Worm (Caenorhabditis elegans) whole organism, L3 larva: Measurements from ENCODE around the gene nas-37.

Experiments used
- ZK546.5 ChIP-seq: sonication (generic microtip); optimal IDR thresholded peaks from 2 replicates; lab custom pipeline; 2017; ENCODE audit warnings: missing biosample characterization, missing genetic modification characterization
- aly-2 ChIP-seq: fragments of 150-350 bp; optimal IDR thresholded peaks from 2 replicates; lab custom pipeline; 2014; ENCODE audit warnings: missing biosample characterization, missing genetic modification characterization
- ceh-28 ChIP-seq: fragments of 150-350 bp; optimal IDR thresholded peaks from 2 replicates; lab custom pipeline; 2014; ENCODE audit warnings: missing biosample characterization, missing genetic modification reagents, missing genetic modification characterization
- egl-27 ChIP-seq: sonication (generic microtip); optimal IDR thresholded peaks from 4 replicates; lab custom pipeline; 2017; ENCODE audit warnings: missing biosample characterization, missing genetic modification reagents, missing genetic modification characterization
- egl-5 ChIP-seq: fragments of 150-350 bp; optimal IDR thresholded peaks from 2 replicates; lab custom pipeline; 2017; ENCODE audit warnings: missing biosample characterization, missing genetic modification reagents, missing genetic modification characterization, inconsistent platforms
- elt-1 ChIP-seq: fragments of 150-350 bp; optimal IDR thresholded peaks from 2 replicates; lab custom pipeline; 2014; ENCODE audit warnings: missing biosample characterization, missing genetic modification characterization
- elt-2 ChIP-seq: sonication (generic microtip); optimal IDR thresholded peaks from 2 replicates; lab custom pipeline; 2016; ENCODE audit warnings: missing genetic modification reagents, mild to moderate bottlenecking, missing genetic modification characterization, missing compliant biosample characterization
- fkh-10 ChIP-seq: sonication (generic microtip); optimal IDR thresholded peaks from 2 replicates; lab custom pipeline; 2017; ENCODE audit warnings: missing biosample characterization, missing genetic modification reagents, missing genetic modification characterization
- fkh-2 ChIP-seq: fragments of 150-350 bp; optimal IDR thresholded peaks from 2 replicates; lab custom pipeline; 2014; ENCODE audit warnings: missing biosample characterization, missing genetic modification reagents, missing genetic modification characterization
- hmg-11 ChIP-seq: sonication (generic microtip); optimal IDR thresholded peaks from 2 replicates; lab custom pipeline; 2016; ENCODE audit warnings: missing genetic modification characterization, missing compliant biosample characterization
- jun-1 ChIP-seq: fragments of 150-350 bp; optimal IDR thresholded peaks from 2 replicates; lab custom pipeline; 2014; ENCODE audit warnings: missing biosample characterization, missing genetic modification reagents, missing genetic modification characterization
- lin-15B ChIP-seq: fragments of 150-350 bp; optimal IDR thresholded peaks from 2 replicates; lab custom pipeline; 2014; ENCODE audit warnings: missing biosample characterization, missing genetic modification characterization
- lsy-12 ChIP-seq: sonication (generic microtip); optimal IDR thresholded peaks from 2 replicates; lab custom pipeline; 2016; ENCODE audit warnings: mild to moderate bottlenecking, missing genetic modification characterization, missing compliant biosample characterization
- nfya-1 ChIP-seq: sonication (generic microtip); optimal IDR thresholded peaks from 2 replicates; lab custom pipeline; 2017; ENCODE audit warnings: missing genetic modification characterization, mild to moderate bottlenecking, missing compliant biosample characterization, antibody characterized with exemption, moderate library complexity; ENCODE audit not compliant: insufficient read depth
- nhr-11 ChIP-seq: fragments of 150-350 bp; optimal IDR thresholded peaks from 2 replicates; lab custom pipeline; 2014; ENCODE audit warnings: missing biosample characterization, missing genetic modification characterization
- nhr-12 ChIP-seq: fragments of 150-350 bp; optimal IDR thresholded peaks from 2 replicates; lab custom pipeline; 2014; ENCODE audit warnings: missing biosample characterization, missing genetic modification characterization
- nhr-23 ChIP-seq: fragments of 150-350 bp; optimal IDR thresholded peaks from 2 replicates; lab custom pipeline; 2014; ENCODE audit warnings: missing biosample characterization, missing genetic modification reagents, missing genetic modification characterization
- nhr-237 ChIP-seq: fragments of 150-350 bp; optimal IDR thresholded peaks from 2 replicates; lab custom pipeline; 2014; ENCODE audit warnings: missing biosample characterization, missing genetic modification characterization
- nhr-25 ChIP-seq: sonication (generic microtip); optimal IDR thresholded peaks from 2 replicates; lab custom pipeline; 2017; ENCODE audit warnings: missing biosample characterization, missing genetic modification characterization
- nhr-28 ChIP-seq: fragments of 150-350 bp; optimal IDR thresholded peaks from 2 replicates; lab custom pipeline; 2014; ENCODE audit warnings: missing biosample characterization, missing genetic modification characterization
- nhr-67 ChIP-seq: fragments of 150-350 bp; optimal IDR thresholded peaks from 2 replicates; lab custom pipeline; 2014; ENCODE audit warnings: missing biosample characterization, missing genetic modification characterization
- nhr-76 ChIP-seq: fragments of 150-350 bp; sonication (generic microtip); optimal IDR thresholded peaks from 5 replicates; lab custom pipeline; 2014; ENCODE audit warnings: missing biosample characterization, missing genetic modification characterization
- pha-4 ChIP-seq: fragments of 150-350 bp; optimal IDR thresholded peaks from 2 replicates; lab custom pipeline; 2014; ENCODE audit warnings: missing biosample characterization, missing genetic modification reagents, missing genetic modification characterization
- pqm-1 ChIP-seq: fragments of 150-350 bp; optimal IDR thresholded peaks from 2 replicates; lab custom pipeline; 2017; ENCODE audit warnings: missing biosample characterization, missing genetic modification characterization, inconsistent platforms
- sea-2 ChIP-seq: fragments of 150-350 bp; sonication (generic microtip); optimal IDR thresholded peaks from 4 replicates; lab custom pipeline; 2014; ENCODE audit warnings: missing biosample characterization, missing genetic modification reagents, missing genetic modification characterization
- skn-1 ChIP-seq: fragments of 150-350 bp; optimal IDR thresholded peaks from 2 replicates; lab custom pipeline; 2014; ENCODE audit warnings: missing biosample characterization, missing genetic modification characterization
- snpc-4 ChIP-seq: fragments of 150-350 bp; optimal IDR thresholded peaks from 2 replicates; lab custom pipeline; 2014; ENCODE audit warnings: missing biosample characterization, missing genetic modification characterization
- tbx-2 ChIP-seq: sonication (generic microtip); optimal IDR thresholded peaks from 2 replicates; lab custom pipeline; 2016; ENCODE audit warnings: mild to moderate bottlenecking, missing genetic modification characterization, missing compliant biosample characterization
- unc-62 ChIP-seq: fragments of 150-350 bp; sonication (generic microtip); optimal IDR thresholded peaks from 4 replicates; lab custom pipeline; 2014; ENCODE audit warnings: missing biosample characterization, missing genetic modification reagents, missing genetic modification characterization
- ztf-4 ChIP-seq: fragments of 150-350 bp; optimal IDR thresholded peaks from 2 replicates; lab custom pipeline; 2014; ENCODE audit warnings: missing biosample characterization, missing genetic modification characterization

Gene nas-37

ce11 chrX:9932226-9932773 lies 16.6 kb downstream of the nas-37 start, which contains the start of gene tsp-21 (continued):
- TF ChIP-seq nhr-28 (tag; lab: Kevin White, UChicago) (no peak), elt-1 (tag; lab: Kevin White, UChicago) (peak; percentile 41), ceh-28 (tag; lab: Kevin White, UChicago) (peak; percentile 55), egl-5 (tag; lab: Kevin White, UChicago) (peak; percentile 39), lin-15B (tag; lab: Kevin White, UChicago) (peak; percentile 50), nhr-67 (no peak), nhr-237 (tag; lab: Kevin White, UChicago) (no peak), nfya-1 (tag; lab: Kevin White, UChicago) (peak; percentile 84), pha-4 (tag; lab: Kevin White, UChicago) (peak; percentile 94), jun-1 (peak; percentile 72), unc-62 (GFP tag; lab: Kevin White, UChicago) (peak; percentile 24), tbx-2 (tag; lab: Kevin White, UChicago) (peak; percentile 15), ZK546.5 (no peak), egl-27 (tag; lab: Kevin White, UChicago) (peak; percentile 84), nhr-11 (tag; lab: Kevin White, UChicago) (no peak), fkh-2 (no peak)

DNA sequence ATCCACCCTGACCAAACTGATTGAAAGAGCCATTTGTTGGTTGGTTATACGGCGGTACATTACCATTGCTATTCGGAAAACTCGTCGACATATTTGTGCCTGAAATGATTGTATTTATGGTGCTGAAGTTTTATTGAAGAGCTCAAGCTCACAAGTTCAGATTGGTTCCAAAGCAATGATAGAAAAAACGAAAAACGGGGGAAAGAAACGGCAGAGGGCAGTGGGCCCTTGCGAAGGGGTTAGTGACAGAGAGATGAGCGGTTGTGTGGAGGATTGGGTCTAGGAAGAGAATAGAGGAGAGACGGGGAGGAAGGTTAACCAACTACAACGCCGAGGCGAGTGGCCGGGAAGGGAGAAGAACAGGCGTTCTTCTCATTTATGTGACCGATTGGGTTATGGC lies 17.5 kb downstream of the nas-37 start, which contains the start of gene nra-3:
Gene nra-3, minus strand, starts transcription at position 101 of the 400 bp plus-strand sequence.
- TF ChIP-seq nhr-28 (tag; lab: Kevin White, UChicago) (no peak), nhr-23 (tag; lab: Kevin White, UChicago) (no peak), egl-27 (tag; lab: Kevin White, UChicago) (no peak), nhr-76 (tag; lab: Kevin White, UChicago) (no peak), snpc-4 (tag; lab: Kevin White, UChicago) (no peak)

DNA sequence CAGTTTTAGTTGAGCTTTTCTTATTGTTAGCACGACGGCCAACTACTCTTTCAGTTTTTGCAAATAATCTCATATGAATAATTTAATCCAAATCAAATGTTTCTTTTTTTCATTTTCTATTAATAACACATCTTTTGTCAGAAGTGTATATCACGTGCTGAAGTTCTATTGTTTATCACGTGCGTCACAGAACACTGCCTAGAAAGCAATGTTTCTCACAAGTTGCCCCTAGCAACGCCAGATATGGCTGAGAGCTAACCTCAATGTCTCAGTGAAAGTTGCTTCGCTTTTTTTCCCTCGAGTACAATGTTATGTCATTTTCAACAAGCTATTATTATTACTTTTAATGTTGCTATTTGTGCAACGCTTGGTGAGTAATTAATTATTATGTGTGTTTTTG lies 20.9 kb downstream of the nas-37 start:
- TF ChIP-seq egl-5 (tag; lab: Kevin White, UChicago) (no peak), skn-1 (peak; percentile 3)
- TF ChIP-seq, all 47 proteins: peak for 1

- TF ChIP-seq jun-1 (no peak), nhr-67 (no peak), lsy-12 (no peak), aly-2 (tag; lab: Kevin White, UChicago) (no peak), sea-2 (GFP tag; lab: Kevin White, UChicago) (no peak), nhr-25 (no peak), pqm-1 (tag; lab: Kevin White, UChicago) (peak; percentile 39), elt-2 (tag; lab: Kevin White, UChicago) (peak; percentile 71), fkh-10 (GFP tag; lab: Kevin White, UChicago) (no peak), tbx-2 (tag; lab: Kevin White, UChicago) (no peak)
- TF ChIP-seq, all 47 proteins: peak for 2
These were observed 23.9 kb downstream of the nas-37 start, which contains the start of gene ugt-23 for ce11 chrX:9924962-9925361. TSS of gene ugt-23 (minus strand) at chrX:9925173.

DNA sequence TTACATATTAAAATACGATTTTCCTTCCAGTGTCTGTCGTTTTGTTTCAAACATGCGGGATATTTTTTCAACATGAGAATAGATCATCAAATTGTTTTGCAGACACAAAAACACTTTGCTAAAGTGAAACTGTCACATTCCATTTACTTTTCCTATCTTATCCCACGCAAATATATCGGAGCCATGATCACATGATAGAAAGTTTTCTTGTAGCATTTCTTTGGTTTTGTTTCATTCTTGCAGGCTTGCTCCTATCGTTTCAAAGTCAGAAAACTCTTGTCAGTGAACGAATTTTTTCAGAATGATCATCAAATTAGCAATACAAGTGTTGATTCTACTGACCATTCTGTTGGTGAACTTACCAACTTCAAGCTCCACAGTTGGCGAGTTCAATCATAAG lies 27.6 kb downstream of the nas-37 start, which contains the start of gene C17G1.2:
Gene C17G1.2, plus strand, starts transcription at position 301 of the 400 bp plus-strand sequence.
- TF ChIP-seq nhr-12 (tag; lab: Kevin White, UChicago) (no peak), snpc-4 (tag; lab: Kevin White, UChicago) (no peak), fkh-10 (GFP tag; lab: Kevin White, UChicago) (no peak)

DNA sequence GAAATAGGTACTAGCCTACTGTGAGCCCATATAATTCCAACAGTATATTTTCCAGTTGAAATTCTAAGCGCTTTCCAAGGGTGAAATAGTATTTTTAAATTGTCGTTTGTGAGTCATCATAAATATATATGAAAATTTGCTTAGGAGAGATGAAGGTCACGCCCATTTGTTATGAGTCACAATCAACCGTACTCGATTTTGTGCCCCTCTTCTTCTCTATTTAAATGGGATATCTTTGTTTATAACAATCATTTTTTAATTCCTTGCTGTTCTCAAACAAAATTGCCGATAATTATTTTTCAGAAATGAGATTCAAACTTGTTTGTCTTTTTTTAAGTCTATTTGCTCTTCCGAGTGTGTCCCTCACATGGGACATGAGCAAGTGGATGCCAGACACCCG lies 29.9 kb downstream of the nas-37 start, which contains the start of gene folr-1:
Gene folr-1, plus strand, starts transcription at position 301 of the 400 bp plus-strand sequence.
- no peak for TF ChIP-seq ztf-4 (tag; lab: Kevin White, UChicago)
- TF ChIP-seq, all 47 proteins: peak for 0

DNA sequence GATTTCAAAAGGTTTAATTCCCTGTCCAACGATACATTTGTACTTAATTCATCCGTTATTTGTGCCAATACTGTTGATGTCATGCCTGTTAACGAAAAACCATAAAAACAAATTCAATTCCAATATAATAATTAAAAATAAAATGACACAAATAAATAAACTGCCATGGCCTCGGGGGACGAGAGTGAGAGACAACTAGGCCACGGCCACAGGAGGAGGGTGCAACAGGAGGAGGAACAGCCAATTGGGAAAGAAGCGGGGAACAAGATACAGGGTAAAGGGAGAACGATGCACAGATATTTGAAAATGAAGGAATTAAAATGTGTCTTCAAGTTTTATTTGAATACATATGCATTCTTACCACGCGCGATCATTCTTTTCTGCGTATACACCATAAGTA lies 31.5 kb downstream of the nas-37 start, which contains the start of gene F21G4.6:
Gene F21G4.6, minus strand, starts transcription at position 87 of the 400 bp plus-strand sequence.
- TF ChIP-seq nfya-1 (tag; lab: Kevin White, UChicago) (peak; percentile 78), snpc-4 (tag; lab: Kevin White, UChicago) (no peak), nhr-12 (tag; lab: Kevin White, UChicago) (no peak), hmg-11 (tag; lab: Kevin White, UChicago) (no peak), jun-1 (no peak), ztf-4 (tag; lab: Kevin White, UChicago) (no peak), lsy-12 (no peak)
- TF ChIP-seq, all 47 proteins: peak for 1
